Worm (Caenorhabditis elegans) whole organism, young adult: ENCODE data around the gene ZK616.1.
A peak's percentile ranks its signal among the peaks of the same experiment; 100 is the strongest.

Source experiments
- B0261.1 ChIP-seq: sonication (generic microtip); optimal IDR thresholded peaks from 2 replicates; lab custom pipeline; 2016; ENCODE audit warnings: mild to moderate bottlenecking, missing genetic modification characterization, moderate library complexity, missing compliant biosample characterization
- B0336.3 ChIP-seq: fragments of 200-800 bp; sonication (Bioruptor generic); IDR thresholded peaks from 2 replicates; pipeline ENCODE4 v1.3.6; 2022; ENCODE audit warnings: missing genetic modification characterization, missing compliant biosample characterization
- C06A6.2 ChIP-seq: fragments of 200-800 bp; sonication (Bioruptor generic); conservative IDR thresholded peaks from 2 replicates; pipeline ENCODE4 v1.3.6; 2022; ENCODE audit warnings: missing genetic modification characterization, missing compliant biosample characterization
- F22D6.2 ChIP-seq: sonication (generic microtip); optimal IDR thresholded peaks from 2 replicates; lab custom pipeline; 2016; ENCODE audit warnings: mild to moderate bottlenecking, missing genetic modification characterization, missing compliant biosample characterization
- F23B12.7 ChIP-seq: sonication (generic microtip); optimal IDR thresholded peaks from 2 replicates; lab custom pipeline; 2017; ENCODE audit warnings: missing genetic modification characterization, mild to moderate bottlenecking, missing compliant biosample characterization, antibody characterized with exemption, moderate library complexity; ENCODE audit not compliant: insufficient read depth
- F37B4.10 ChIP-seq: fragments of 200-800 bp; sonication (Bioruptor generic); IDR thresholded peaks from 2 replicates; pipeline ENCODE4 v1.3.6; 2022; ENCODE audit warnings: missing genetic modification characterization, missing compliant biosample characterization
- F52B5.7 ChIP-seq: sonication (generic microtip); optimal IDR thresholded peaks from 2 replicates; lab custom pipeline; 2016; ENCODE audit warnings: mild to moderate bottlenecking, missing genetic modification characterization, missing compliant biosample characterization
- K12H6.12 ChIP-seq: fragments of 200-800 bp; sonication (Bioruptor generic); optimal IDR thresholded peaks from 2 replicates; lab custom pipeline; 2018; ENCODE audit warnings: mild to moderate bottlenecking, missing genetic modification characterization, missing compliant biosample characterization
- Y53G8AR.9 ChIP-seq: fragments of 200-800 bp; sonication (Bioruptor generic); conservative IDR thresholded peaks from 2 replicates; pipeline ENCODE4 v1.3.6; 2022; ENCODE audit warnings: missing genetic modification reagents, missing genetic modification characterization, missing compliant biosample characterization
- ZK185.1 ChIP-seq: sonication (generic microtip); optimal IDR thresholded peaks from 2 replicates; lab custom pipeline; 2016; ENCODE audit warnings: mild to moderate bottlenecking, missing genetic modification characterization, missing compliant biosample characterization; ENCODE audit not compliant: poor library complexity, severe bottlenecking
- aptf-3 ChIP-seq: fragments of 200-800 bp; sonication (Bioruptor generic); IDR thresholded peaks from 2 replicates; pipeline ENCODE4 v1.3.6; 2022; ENCODE audit warnings: missing genetic modification characterization, missing compliant biosample characterization
- atf-7 ChIP-seq: sonication (generic microtip); optimal IDR thresholded peaks from 2 replicates; lab custom pipeline; 2017; ENCODE audit warnings: mild to moderate bottlenecking, missing genetic modification characterization, missing compliant biosample characterization
- attf-5 ChIP-seq: fragments of 200-800 bp; sonication (Bioruptor generic); optimal IDR thresholded peaks from 2 replicates; lab custom pipeline; 2018; ENCODE audit warnings: mild to moderate bottlenecking, missing genetic modification characterization, missing compliant biosample characterization
- bed-2 ChIP-seq: fragments of 200-800 bp; sonication (Bioruptor generic); IDR thresholded peaks from 2 replicates; pipeline ENCODE4 v1.3.6; 2022; ENCODE audit warnings: missing genetic modification reagents, missing genetic modification characterization, missing compliant biosample characterization
- ceh-100 ChIP-seq: fragments of 200-800 bp; sonication (Bioruptor generic); IDR thresholded peaks from 2 replicates; pipeline ENCODE4 v1.3.6; 2022; ENCODE audit warnings: missing genetic modification reagents, missing genetic modification characterization, missing compliant biosample characterization
- ceh-27 ChIP-seq: fragments of 200-800 bp; sonication (Bioruptor generic); optimal IDR thresholded peaks from 2 replicates; lab custom pipeline; 2018; ENCODE audit warnings: mild to moderate bottlenecking, missing genetic modification characterization, moderate library complexity, missing compliant biosample characterization
- ceh-40 ChIP-seq: fragments of 200-800 bp; sonication (Bioruptor generic); IDR thresholded peaks from 2 replicates; pipeline ENCODE4 v1.3.6; 2022; ENCODE audit warnings: missing genetic modification characterization, missing compliant biosample characterization
- ceh-91 ChIP-seq: fragments of 200-800 bp; sonication (Bioruptor generic); IDR thresholded peaks from 2 replicates; pipeline ENCODE4 v1.3.6; 2022; ENCODE audit warnings: missing genetic modification reagents, missing genetic modification characterization, missing compliant biosample characterization
- chd-7 ChIP-seq: sonication (generic microtip); optimal IDR thresholded peaks from 2 replicates; lab custom pipeline; 2016; ENCODE audit warnings: mild to moderate bottlenecking, missing genetic modification characterization, moderate library complexity, missing compliant biosample characterization
- dox-1 ChIP-seq: fragments of 200-800 bp; sonication (Bioruptor generic); IDR thresholded peaks from 2 replicates; pipeline ENCODE4 v1.3.6; 2022; ENCODE audit warnings: missing genetic modification reagents, missing genetic modification characterization, missing compliant biosample characterization
- egl-18 ChIP-seq: fragments of 200-800 bp; sonication (Bioruptor generic); IDR thresholded peaks from 2 replicates; pipeline ENCODE4 v1.3.6; 2022; ENCODE audit warnings: missing genetic modification reagents, missing genetic modification characterization, missing compliant biosample characterization
- him-1 ChIP-seq: sonication (generic microtip); optimal IDR thresholded peaks from 2 replicates; lab custom pipeline; 2016; ENCODE audit warnings: missing genotype, missing genetic modification reagents, missing genetic modification characterization, missing compliant biosample characterization
- hlh-12 ChIP-seq: sonication (generic microtip); optimal IDR thresholded peaks from 2 replicates; lab custom pipeline; 2016; ENCODE audit warnings: missing genetic modification characterization, missing compliant biosample characterization
- lsl-1 ChIP-seq: fragments of 200-800 bp; sonication (Bioruptor generic); optimal IDR thresholded peaks from 2 replicates; lab custom pipeline; 2018; ENCODE audit warnings: mild to moderate bottlenecking, missing genetic modification characterization, moderate library complexity, missing compliant biosample characterization
- lsy-27 ChIP-seq: sonication (generic microtip); optimal IDR thresholded peaks from 2 replicates; lab custom pipeline; 2017; ENCODE audit warnings: missing genetic modification characterization, mild to moderate bottlenecking, missing compliant biosample characterization, antibody characterized with exemption, missing genotype, borderline replicate concordance; ENCODE audit not compliant: insufficient read depth
- madf-10 ChIP-seq: sonication (generic microtip); optimal IDR thresholded peaks from 2 replicates; lab custom pipeline; 2016; ENCODE audit warnings: mild to moderate bottlenecking, missing genetic modification characterization, missing compliant biosample characterization
- madf-3 ChIP-seq: fragments of 200-800 bp; sonication (Bioruptor generic); IDR thresholded peaks from 2 replicates; pipeline ENCODE4 v1.3.6; 2022; ENCODE audit warnings: missing genetic modification reagents, missing genetic modification characterization, missing compliant biosample characterization
- madf-8 ChIP-seq: fragments of 200-800 bp; sonication (Bioruptor generic); conservative IDR thresholded peaks from 2 replicates; pipeline ENCODE4 v1.3.6; 2022; ENCODE audit warnings: missing genetic modification reagents, missing genetic modification characterization, missing compliant biosample characterization
- mxl-1 ChIP-seq: sonication (generic microtip); optimal IDR thresholded peaks from 2 replicates; lab custom pipeline; 2016; ENCODE audit warnings: missing genetic modification characterization, missing compliant biosample characterization
- nhr-80 ChIP-seq: sonication (generic microtip); optimal IDR thresholded peaks from 2 replicates; lab custom pipeline; 2016; ENCODE audit warnings: missing genetic modification characterization, missing compliant biosample characterization
- sea-2 ChIP-seq: fragments of 200-800 bp; sonication (Bioruptor generic); IDR thresholded peaks from 2 replicates; pipeline ENCODE4 v1.3.6; 2022; ENCODE audit warnings: missing genetic modification characterization, missing compliant biosample characterization
- snpc-3.4 ChIP-seq: sonication (generic microtip); optimal IDR thresholded peaks from 2 replicates; lab custom pipeline; 2017; ENCODE audit warnings: missing genetic modification characterization, mild to moderate bottlenecking, missing compliant biosample characterization, antibody characterized with exemption, moderate library complexity, missing genotype, missing genetic modification reagents
- snpc-4 ChIP-seq, 5 experiments: fragments of 150-350 bp in 1 of 5; sonication (generic microtip) in 4 of 5; optimal IDR thresholded peaks; 2 replicates each; lab custom pipeline; 2014 to 2018; ENCODE audit warnings: missing genetic modification characterization in 5 of 5, missing biosample characterization in 3 of 5, antibody characterized with exemption in 2 of 5, mild to moderate bottlenecking in 2 of 5, missing compliant biosample characterization in 2 of 5, missing genotype in 2 of 5, moderate library complexity in 2 of 5, missing genetic modification reagents in 1 of 5
- sptf-2 ChIP-seq: fragments of 200-800 bp; sonication (Bioruptor generic); optimal IDR thresholded peaks from 2 replicates; lab custom pipeline; 2018; ENCODE audit warnings: mild to moderate bottlenecking, missing genetic modification characterization, missing compliant biosample characterization
- unc-62 ChIP-seq: fragments of 150-350 bp; optimal IDR thresholded peaks from 2 replicates; lab custom pipeline; 2014; ENCODE audit warnings: missing biosample characterization, missing genetic modification reagents, missing genetic modification characterization
- ztf-22 ChIP-seq: fragments of 200-800 bp; sonication (Bioruptor generic); optimal IDR thresholded peaks from 2 replicates; lab custom pipeline; 2018; ENCODE audit warnings: mild to moderate bottlenecking, missing genetic modification characterization, moderate library complexity, missing compliant biosample characterization
- ztf-28 ChIP-seq: fragments of 200-800 bp; sonication (Bioruptor generic); IDR thresholded peaks from 2 replicates; pipeline ENCODE4 v1.3.6; 2022; ENCODE audit warnings: missing genetic modification reagents, missing genetic modification characterization, missing compliant biosample characterization
- ztf-6 ChIP-seq: fragments of 200-800 bp; sonication (Bioruptor generic); IDR thresholded peaks from 2 replicates; pipeline ENCODE4 v1.3.6; 2022; ENCODE audit warnings: missing genetic modification reagents, missing genetic modification characterization, missing compliant biosample characterization

ZK616.1 gene

DNA sequence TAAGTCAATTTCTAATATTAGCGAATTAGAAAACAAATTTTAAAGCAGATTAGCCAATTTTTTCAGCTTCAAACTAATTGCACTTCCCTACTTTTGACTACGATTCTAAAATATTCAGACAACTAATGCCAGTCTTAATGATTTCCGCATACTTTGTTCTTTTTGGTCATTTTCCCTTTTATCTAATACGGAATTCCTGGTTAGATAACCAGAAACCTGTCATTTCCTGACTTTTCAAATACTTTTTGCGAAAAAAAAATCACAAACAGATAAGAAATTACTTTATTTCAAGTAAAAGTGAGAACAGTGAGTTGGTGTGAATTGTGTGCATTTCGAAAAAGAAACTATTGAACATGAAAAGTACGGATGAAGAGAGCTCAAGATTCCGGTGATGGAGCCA is 20.6 kb upstream of the ZK616.1 start:
- TF ChIP-seq nhr-80 (tag; lab: Kevin White, UChicago) (peak; percentile 67), B0336.3 (GFP tag; lab: Robert Waterston, UW) (no peak)

DNA sequence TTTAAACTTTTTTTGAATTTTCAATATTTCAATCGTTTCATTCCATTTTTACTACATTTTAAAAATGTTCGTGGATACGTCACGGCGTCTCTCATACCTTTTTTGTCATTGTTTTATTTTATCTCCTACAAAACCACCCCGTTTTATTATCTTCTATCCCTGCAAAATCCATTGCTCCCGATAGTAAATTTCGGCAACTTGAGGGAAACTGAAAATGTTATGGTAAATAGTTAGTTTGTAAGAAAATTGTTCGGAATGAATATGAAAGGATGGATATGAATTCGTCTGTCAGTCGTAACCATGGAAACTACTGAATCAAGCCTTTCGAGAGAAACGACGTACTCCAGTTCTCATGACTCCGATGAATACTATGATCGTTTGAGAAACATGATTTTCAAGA is 19.4 kb upstream of the ZK616.1 start, which contains the start of gene F41H10.2:
TSS of gene F41H10.2 (plus strand) at position 301 of the 400 bp plus-strand sequence.
- no peak for TF ChIP-seq madf-8 (GFP tag; lab: Robert Waterston, UW)
- TF ChIP-seq attf-5 (GFP tag; lab: Kevin White, UChicago): no peak
- TF ChIP-seq atf-7 (tag; lab: Kevin White, UChicago): no peak
- TF ChIP-seq ZK185.1 (tag; lab: Kevin White, UChicago): no peak
- TF ChIP-seq, all 124 proteins: peak for 0

DNA sequence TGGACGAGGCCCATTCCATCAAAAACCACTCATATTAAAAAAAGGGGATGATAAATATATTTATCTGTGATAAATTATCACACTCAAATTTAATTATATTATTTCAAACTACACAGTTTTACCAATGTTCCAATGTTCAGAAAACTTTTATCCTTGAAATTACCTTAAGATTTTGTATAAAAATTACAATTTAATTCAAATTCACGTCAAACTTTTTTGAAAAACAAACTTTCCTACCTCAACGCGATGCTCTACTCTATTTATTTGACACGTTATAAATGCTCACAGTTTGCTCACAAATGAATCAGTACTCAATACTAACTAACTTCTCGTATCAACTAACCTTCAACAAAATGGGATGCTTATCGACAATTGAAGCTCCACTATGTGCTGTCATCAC is 18.1 kb upstream of the ZK616.1 start, which contains the start of gene F41H10.1:
TSS of gene F41H10.1 (plus strand) at position 301 of the 400 bp plus-strand sequence.
- TF ChIP-seq aptf-3 (GFP tag; lab: Robert Waterston, UW): no peak
- no peak for TF ChIP-seq snpc-3.4 (tag; lab: Kevin White, UChicago)
- TF ChIP-seq him-1 (tag; lab: Kevin White, UChicago): no peak
- no peak for TF ChIP-seq ztf-28 (GFP tag; lab: Robert Waterston, UW)
- no peak for TF ChIP-seq lsy-27 (tag; lab: Kevin White, UChicago)
- no peak for TF ChIP-seq C06A6.2 (GFP tag; lab: Robert Waterston, UW)
- TF ChIP-seq hlh-12 (tag; lab: Kevin White, UChicago): no peak
- no peak for TF ChIP-seq F22D6.2
- TF ChIP-seq ceh-27: no peak

DNA sequence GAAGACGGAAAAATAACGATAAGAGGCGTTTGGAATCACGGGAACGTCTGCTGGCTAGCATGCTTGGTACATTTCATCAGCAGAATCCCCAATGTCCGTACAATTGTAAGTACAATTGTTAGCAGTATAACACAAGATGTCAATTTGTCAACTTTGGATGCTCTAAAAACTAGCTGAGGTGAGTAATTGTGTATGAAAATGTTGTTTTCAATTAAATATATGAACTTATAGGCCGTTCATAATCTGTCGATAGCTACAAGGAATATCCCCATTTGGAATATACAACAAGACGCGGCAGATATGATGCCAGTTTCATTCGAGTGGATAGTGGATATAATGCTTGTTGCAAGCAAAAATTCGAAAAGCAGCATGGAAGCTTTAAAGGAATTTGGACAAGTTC is 15.7 kb upstream of the ZK616.1 start, which contains the start of gene F41H10.12:
TSS of gene F41H10.12 (plus strand) at position 301 of the 400 bp plus-strand sequence.
- TF ChIP-seq F23B12.7 (no peak), ztf-28 (GFP tag; lab: Robert Waterston, UW) (no peak), K12H6.12 (tag; lab: Kevin White, UChicago) (no peak), unc-62 (GFP tag; lab: Kevin White, UChicago) (no peak), Y53G8AR.9 (no peak), ceh-91 (GFP tag; lab: Robert Waterston, UW) (no peak), lsl-1 (GFP tag; lab: Kevin White, UChicago) (no peak), egl-18 (GFP tag; lab: Robert Waterston, UW) (no peak), him-1 (tag; lab: Kevin White, UChicago) (no peak), ceh-27 (no peak), B0336.3 (GFP tag; lab: Robert Waterston, UW) (no peak), bed-2 (GFP tag; lab: Robert Waterston, UW) (no peak), ceh-100 (GFP tag; lab: Robert Waterston, UW) (no peak), ztf-22 (GFP tag; lab: Kevin White, UChicago) (no peak), ceh-40 (GFP tag; lab: Robert Waterston, UW) (no peak)

DNA sequence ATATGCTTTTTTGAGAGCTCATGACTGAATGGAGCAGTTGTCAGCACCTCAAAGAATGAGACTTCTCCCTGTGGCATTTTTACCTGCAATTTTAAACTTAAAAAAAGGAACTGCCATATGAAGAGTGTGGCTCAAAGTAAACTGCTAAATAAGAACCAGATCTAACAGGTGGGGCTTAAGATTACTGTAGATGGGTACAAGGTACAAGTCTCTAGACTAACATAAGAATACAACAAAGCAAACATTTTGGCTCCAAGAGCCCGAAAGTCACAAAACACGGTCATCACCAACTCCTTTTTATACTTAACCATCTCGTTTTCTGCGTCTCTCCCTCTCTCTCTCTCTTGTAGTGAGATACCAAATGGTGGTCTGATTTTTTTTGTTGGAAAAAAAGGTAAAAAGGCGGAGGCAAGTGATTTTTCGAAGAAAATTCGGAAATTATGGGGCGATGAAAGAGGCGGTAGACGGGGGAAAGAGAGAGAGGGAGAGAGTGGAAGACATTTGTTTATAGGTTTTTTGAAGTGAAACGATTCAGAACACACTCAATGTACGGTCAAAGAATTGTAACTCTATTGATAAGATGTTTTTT is 12.1 kb upstream of the ZK616.1 start, which contains the start of gene elo-6:
TSS of gene elo-6 (minus strand) at position 83 of the 589 bp plus-strand sequence.
- TF ChIP-seq sea-2 (GFP tag; lab: Robert Waterston, UW) (no peak), sptf-2 (GFP tag; lab: Kevin White, UChicago) (no peak), snpc-4 (GFP tag; optimal IDR thresholded peaks at IDR 0.05; lab: Kevin White, UChicago) (no peak), snpc-4 (tag; optimal IDR thresholded peaks at IDR 0.05; lab: Kevin White, UChicago) (peak in 1 of 4 experiments; percentile 23), F37B4.10 (GFP tag; lab: Robert Waterston, UW) (no peak), mxl-1 (tag; lab: Kevin White, UChicago) (no peak), lsl-1 (GFP tag; lab: Kevin White, UChicago) (no peak), atf-7 (tag; lab: Kevin White, UChicago) (peak; percentile 55), hlh-12 (tag; lab: Kevin White, UChicago) (no peak), chd-7 (tag; lab: Kevin White, UChicago) (no peak), ceh-100 (GFP tag; lab: Robert Waterston, UW) (no peak), F23B12.7 (no peak), unc-62 (GFP tag; lab: Kevin White, UChicago) (no peak), ztf-6 (GFP tag; lab: Robert Waterston, UW) (no peak), nhr-80 (tag; lab: Kevin White, UChicago) (peak; percentile 89), dox-1 (GFP tag; lab: Robert Waterston, UW) (0 out of 2 replicates have a peak, but pooled peaks have one; percentile 34), madf-3 (GFP tag; lab: Robert Waterston, UW) (no peak), bed-2 (GFP tag; lab: Robert Waterston, UW) (no peak), F52B5.7 (no peak), attf-5 (GFP tag; lab: Kevin White, UChicago) (peak; percentile 31), B0261.1 (no peak), madf-10 (tag; lab: Kevin White, UChicago) (peak; percentile 2)
